Fruit fly (Drosophila melanogaster): ENCODE measurements around the gene CG14712.
A peak's percentile ranks its signal among the peaks of the same experiment; 100 is the strongest.

The CG14712 gene

dm6 chr3R:11669954-11670347, 41.4 kb downstream of the CG14712 start (continued):
- TF ChIP-seq Stat92E (GFP tag; optimal IDR thresholded peaks at IDR 0.05) (no peak), CG8478 (optimal IDR thresholded peaks at IDR 0.05) (peak; percentile 83), NFAT (GFP tag; IDR thresholded peaks at IDR 0.05) (no peak), h (optimal IDR thresholded peaks at IDR 0.05) (no peak)

DNA sequence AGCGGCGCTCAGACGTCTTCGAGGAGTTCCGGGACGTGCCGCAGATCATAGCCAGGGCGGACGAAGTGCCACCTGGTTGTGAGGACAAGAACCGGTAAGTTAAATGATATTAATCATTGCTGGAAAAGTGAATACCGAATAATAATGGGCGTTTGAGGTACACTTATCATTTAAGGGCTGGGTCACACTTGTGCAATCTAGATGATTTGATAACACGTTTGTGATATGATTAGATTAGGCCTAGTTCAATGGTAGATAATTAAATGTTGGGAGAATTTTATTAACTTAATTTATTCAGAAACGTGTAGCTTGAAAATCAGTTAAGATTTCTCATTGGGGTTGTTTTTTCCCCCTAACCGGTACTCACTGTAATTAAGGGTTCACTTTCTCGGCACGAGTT, 42.3 kb downstream of the CG14712 start:
- TF ChIP-seq Hey (tag; optimal IDR thresholded peaks at IDR 0.05) (peak; percentile 49), GATAe (GFP tag; conservative IDR thresholded peaks at IDR 0.05) (0 out of 2 replicates have a peak, but pooled peaks have one; percentile 26), NK7.1 (GFP tag; optimal IDR thresholded peaks at IDR 0.05) (no peak), CG9215 (GFP tag; IDR thresholded peaks at IDR 0.05) (no peak), tna (GFP tag; IDR thresholded peaks at IDR 0.05; ENCODE audit: partially characterized antibody) (no peak), gro (GFP tag; optimal IDR thresholded peaks at IDR 0.05) (no peak), exex (tag; optimal IDR thresholded peaks at IDR 0.05) (peak; percentile 79), Pdp1 (GFP tag; optimal IDR thresholded peaks at IDR 0.05) (peak in 1 of 2 experiments; percentile 20), mirr (GFP tag; optimal IDR thresholded peaks at IDR 0.05) (peak; percentile 63), grn (GFP tag; optimal IDR thresholded peaks at IDR 0.05) (peak; percentile 75), CG8478 (optimal IDR thresholded peaks at IDR 0.05) (no peak), Hr78 (GFP tag; optimal IDR thresholded peaks at IDR 0.05) (no peak), chinmo (GFP tag; IDR thresholded peaks at IDR 0.05; ENCODE audit: partially characterized antibody) (0 out of 4 replicates have a peak, but pooled peaks have one; percentile 27)

DNA sequence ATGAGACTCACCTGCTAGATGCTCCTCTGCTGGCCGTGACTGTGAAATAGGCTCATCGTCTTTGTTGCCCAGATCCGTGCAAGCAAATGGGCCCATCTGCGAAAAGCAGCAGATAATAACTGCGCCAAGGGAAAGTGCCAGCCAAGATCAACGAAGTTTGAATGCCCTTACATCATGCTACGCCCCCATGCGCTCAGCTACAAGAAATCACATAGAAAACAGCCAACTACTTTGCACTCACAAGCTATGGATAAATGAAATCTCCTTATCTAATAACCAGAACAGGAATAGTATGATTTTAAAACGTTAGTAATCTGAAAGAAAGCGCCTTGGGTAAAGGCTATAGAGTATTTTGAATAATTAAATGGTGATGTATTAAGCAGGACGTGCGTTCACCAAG, 43.2 kb downstream of the CG14712 start:
- TF ChIP-seq CG10462 (GFP tag; optimal IDR thresholded peaks at IDR 0.05) (no peak), Ets65A (GFP tag) (peak; percentile 83), slbo (GFP tag; IDR thresholded peaks at IDR 0.05) (0 out of 2 replicates have a peak, but pooled peaks have one; percentile 5), ken (GFP tag; IDR thresholded peaks at IDR 0.05) (no peak), Myb (GFP tag; optimal IDR thresholded peaks at IDR 0.05) (no peak), emc (GFP tag; optimal IDR thresholded peaks at IDR 0.05) (peak; percentile 5), unc-4 (GFP tag; IDR thresholded peaks at IDR 0.05; ENCODE audit: partially characterized antibody) (no peak), D19A (tag; optimal IDR thresholded peaks at IDR 0.05) (peak; percentile 79), Dek (tag; optimal IDR thresholded peaks at IDR 0.05) (no peak), CG17385 (GFP tag; optimal IDR thresholded peaks at IDR 0.05) (no peak)

DNA sequence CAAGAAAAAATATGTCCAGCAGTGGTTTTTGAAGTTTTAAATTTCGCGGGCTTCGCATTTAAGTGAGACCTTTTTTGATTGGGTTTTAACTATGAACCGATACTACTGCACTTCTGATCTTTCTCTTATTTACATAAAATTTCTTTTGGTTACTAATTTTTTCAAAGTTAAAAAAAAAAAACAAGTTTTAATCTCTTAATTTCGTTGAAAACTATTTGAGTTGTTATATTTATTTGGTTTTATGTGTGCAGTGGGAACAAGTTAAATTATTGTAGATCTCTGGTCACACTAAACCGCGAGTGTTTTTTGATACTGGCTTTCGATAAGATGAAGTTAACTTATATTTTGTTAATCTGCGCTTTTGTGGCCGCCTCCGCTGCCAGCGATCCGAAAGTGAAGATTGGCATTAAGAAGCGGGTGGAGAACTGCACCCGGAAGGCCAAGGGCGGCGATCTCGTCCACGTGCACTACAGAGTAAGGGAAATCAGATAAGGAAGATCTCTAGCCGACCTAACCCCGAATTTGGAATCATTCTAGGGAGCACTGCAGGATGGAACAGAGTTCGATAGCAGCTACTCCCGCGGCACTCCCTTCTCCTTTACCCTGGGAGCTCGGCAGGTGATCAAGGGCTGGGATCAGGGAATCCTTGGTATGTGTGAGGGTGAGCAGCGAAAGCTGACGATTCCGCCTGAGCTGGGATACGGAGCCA, 45.5 kb downstream of the CG14712 start, which contains the start of gene CG14715:
Gene CG14715 (plus strand): TSS at position 267 of the 709 bp plus-strand sequence.
- TF ChIP-seq schlank (tag; optimal IDR thresholded peaks at IDR 0.05) (no peak), Oaz (GFP tag; IDR thresholded peaks at IDR 0.05) (no peak), Drgx (GFP tag; IDR thresholded peaks at IDR 0.05) (no peak), Poxn (GFP tag; IDR thresholded peaks at IDR 0.05) (no peak), nom (GFP tag; optimal IDR thresholded peaks at IDR 0.05) (no peak), CG8924 (tag; optimal IDR thresholded peaks at IDR 0.05) (peak; percentile 17), exex (tag; optimal IDR thresholded peaks at IDR 0.05) (peak; percentile 10), CG31388 (GFP tag; optimal IDR thresholded peaks at IDR 0.05) (no peak), Rfx (GFP tag; IDR thresholded peaks at IDR 0.05) (peak; percentile 55; the same call in 1 of the 2 replicates), Jarid2 (GFP tag; optimal IDR thresholded peaks at IDR 0.05) (no peak), CG10274 (GFP tag; optimal IDR thresholded peaks at IDR 0.05) (no peak), CrebB (tag; optimal IDR thresholded peaks at IDR 0.05) (no peak), CG14014 (GFP tag; IDR thresholded peaks at IDR 0.05) (peak; percentile 13; the same call in 1 of the 2 replicates), CG10565 (GFP tag; optimal IDR thresholded peaks at IDR 0.05) (no peak), Nf-YA (GFP tag; IDR thresholded peaks at IDR 0.05) (no peak), CG3065 (GFP tag; optimal IDR thresholded peaks at IDR 0.05) (no peak), tio (GFP tag; optimal IDR thresholded peaks at IDR 0.05) (no peak), ind (GFP tag; optimal IDR thresholded peaks at IDR 0.05) (peak; percentile 44), btn (GFP tag; optimal IDR thresholded peaks at IDR 0.05) (no peak), Ets97D (GFP tag; optimal IDR thresholded peaks at IDR 0.05) (peak; percentile 53), NfI (GFP tag; optimal IDR thresholded peaks at IDR 0.05) (no peak), CG18599 (GFP tag; optimal IDR thresholded peaks at IDR 0.05) (no peak)

Measured in whole organism, embryonic.